Fruit fly (Drosophila melanogaster) Kc167 (cell line): Measurements from ENCODE around the gene CG31269.

ENCODE experiments used
- Myc ChIP-seq: fragments of >200 bp; optimal IDR thresholded peaks from 2 replicates; lab custom pipeline; 2017; ENCODE audit warnings: missing external identifiers
- h ChIP-seq: fragments of >200 bp; optimal IDR thresholded peaks from 3 replicates; lab custom pipeline; 2018; ENCODE audit warnings: missing external identifiers
- insv ChIP-seq: fragments of >200 bp; optimal IDR thresholded peaks from 3 replicates; lab custom pipeline; 2018; ENCODE audit warnings: missing external identifiers
- psq ChIP-seq: fragments of >200 bp; optimal IDR thresholded peaks from 2 replicates; lab custom pipeline; 2017; ENCODE audit warnings: missing external identifiers
- ttk ChIP-seq: sonication (Bioruptor generic); optimal IDR thresholded peaks from 2 replicates; lab custom pipeline; 2017; ENCODE audit warnings: missing external identifiers

- TF ChIP-seq Myc (lab: Kevin White, UChicago) = no peak
- no peak for TF ChIP-seq insv (lab: Kevin White, UChicago)
- no peak for TF ChIP-seq h (lab: Kevin White, UChicago)
- TF ChIP-seq psq (lab: Kevin White, UChicago) = no peak
- TF ChIP-seq ttk (lab: Kevin White, UChicago) = no peak
Observed at dm6 chr3R:17125339-17126044, 1.4 kb upstream of the CG31269 start, which contains the start of gene cher.
